Worm (Caenorhabditis elegans): ENCODE results near the gene C40A11.7.

DNA sequence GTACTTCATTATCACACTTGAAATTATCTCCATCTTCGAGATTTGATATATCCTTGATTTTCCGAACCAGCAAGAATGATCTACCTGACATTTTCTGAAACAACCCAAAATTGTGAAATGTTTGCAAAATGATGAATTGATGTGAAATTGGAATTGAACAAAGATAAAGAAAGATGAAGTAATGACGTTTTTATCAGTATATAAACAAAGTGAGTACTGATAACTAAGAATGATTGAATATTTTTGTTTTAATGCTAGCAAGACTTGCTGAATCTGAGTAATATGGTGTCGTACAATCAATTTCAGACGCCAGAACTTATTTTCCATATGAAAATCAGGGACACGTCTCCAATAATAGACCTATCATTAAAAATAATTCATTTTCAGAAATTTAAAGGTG is 28.3 kb downstream of the C40A11.7 start, which contains the start of gene math-37:
- TF ChIP-seq nhr-12 (tag; optimal IDR thresholded peaks at IDR 0.05): no peak
- TF ChIP-seq fos-1 (tag; optimal IDR thresholded peaks at IDR 0.05): no peak
- no peak for TF ChIP-seq lin-39 (tag; optimal IDR thresholded peaks at IDR 0.05)
- no peak for TF ChIP-seq tbx-2 (tag; optimal IDR thresholded peaks at IDR 0.05)

Measured in whole organism, L3 larva.